Fruit fly (Drosophila melanogaster) whole organism, prepupa: ENCODE measurements around the gene plum.

Experiments
- CG16779 ChIP-seq: fragments of 200-800 bp; sonication (Bioruptor generic); optimal IDR thresholded peaks from 3 replicates; lab custom pipeline; 2017; ENCODE audit warnings: missing biosample characterization, mild to moderate bottlenecking, missing genetic modification characterization
- Eip93F ChIP-seq: fragments of 200-800 bp; sonication (Bioruptor generic); optimal IDR thresholded peaks from 2 replicates; lab custom pipeline; 2016; ENCODE audit warnings: missing biosample characterization, mild to moderate bottlenecking, missing genetic modification characterization
- Ets21C ChIP-seq: fragments of 200-800 bp; sonication (Bioruptor generic); optimal IDR thresholded peaks from 3 replicates; lab custom pipeline; 2016; ENCODE audit warnings: missing biosample characterization, missing genetic modification characterization
- Smox ChIP-seq: fragments of 200-800 bp; sonication (Bioruptor generic); optimal IDR thresholded peaks from 3 replicates; lab custom pipeline; 2016; ENCODE audit warnings: missing biosample characterization, missing genetic modification characterization
- dac ChIP-seq: fragments of 200-800 bp; sonication (Bioruptor generic); optimal IDR thresholded peaks from 2 replicates; lab custom pipeline; 2017; ENCODE audit warnings: missing biosample characterization, mild to moderate bottlenecking, missing genetic modification characterization
- fd85E ChIP-seq: fragments of 200-800 bp; sonication (Bioruptor generic); optimal IDR thresholded peaks from 3 replicates; lab custom pipeline; 2016; ENCODE audit warnings: missing biosample characterization, missing genetic modification characterization
- spab ChIP-seq: fragments of 200-800 bp; sonication (Bioruptor generic); optimal IDR thresholded peaks from 2 replicates; lab custom pipeline; 2017; ENCODE audit warnings: missing biosample characterization, mild to moderate bottlenecking, missing genetic modification characterization, missing genetic modification reagents

DNA sequence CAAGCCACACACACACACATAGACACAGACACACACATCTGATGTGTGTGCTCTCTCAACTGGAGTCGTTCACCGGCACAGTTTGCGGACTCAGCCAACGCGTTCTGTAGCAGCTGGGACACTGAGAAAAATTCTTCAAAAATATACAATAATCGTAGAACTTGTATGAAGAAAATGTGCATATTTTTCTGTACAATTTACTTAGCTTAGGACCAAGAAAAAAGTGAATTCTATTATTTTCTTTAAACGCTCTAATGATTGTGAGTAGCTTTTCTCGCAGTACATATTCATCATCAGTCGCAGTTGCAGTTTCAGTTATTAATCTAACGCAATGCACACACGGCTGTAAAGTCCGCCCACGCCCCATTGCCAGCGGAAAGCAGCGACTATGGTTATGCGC, 38.7 kb downstream of the plum start:
- peak; percentile 41 for TF ChIP-seq CG16779
- no peak for TF ChIP-seq Eip93F
- no peak for TF ChIP-seq Smox (GFP tag; lab: Kevin White, UChicago)
- TF ChIP-seq fd85E (GFP tag; lab: Kevin White, UChicago), result no peak
- TF ChIP-seq Ets21C (GFP tag; lab: Kevin White, UChicago), result no peak
- TF ChIP-seq spab (GFP tag; lab: Kevin White, UChicago), result peak; percentile 51
- no peak for TF ChIP-seq dac
